Worm (Caenorhabditis elegans): ENCODE results near the gene W03F8.6.

DNA sequence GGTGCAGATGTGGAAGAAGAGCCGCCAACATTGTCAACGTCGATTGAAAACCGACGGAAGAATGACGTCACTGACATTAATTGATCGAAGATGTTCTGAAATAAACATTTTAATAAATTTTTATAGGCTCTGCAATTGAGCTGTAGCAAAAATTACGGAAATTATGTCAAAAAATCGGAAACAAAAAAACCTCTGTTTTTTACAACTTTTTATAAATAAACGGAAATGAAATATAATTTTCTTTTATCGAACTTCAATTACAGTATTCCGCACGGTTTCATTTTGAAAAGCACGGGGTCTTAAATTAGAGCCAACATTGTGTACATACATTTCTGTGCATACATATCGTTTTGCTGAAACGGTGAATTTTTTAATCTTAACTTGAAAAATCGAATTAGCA lies 34.0 kb downstream of the W03F8.6 start, which contains the start of gene soc-2:
- TF ChIP-seq nhr-48 (tag; optimal IDR thresholded peaks at IDR 0.05) (no peak), hlh-11 (tag; optimal IDR thresholded peaks at IDR 0.05) (no peak), Y48G9A.11 (GFP tag; IDR thresholded peaks at IDR 0.05) (no peak), snpc-4 (tag; optimal IDR thresholded peaks at IDR 0.05) (no peak), skn-1 (tag; optimal IDR thresholded peaks at IDR 0.05) (no peak), F10B5.3 (tag; optimal IDR thresholded peaks at IDR 0.05) (no peak), dmd-8 (GFP tag; IDR thresholded peaks at IDR 0.05) (no peak), lsy-2 (tag; optimal IDR thresholded peaks at IDR 0.05) (no peak)
